Worm (Caenorhabditis elegans) whole organism, late embryonic: Measurements from ENCODE around the gene M03A1.3.

Experiments
- F13H6.1 ChIP-seq: sonication (generic microtip); optimal IDR thresholded peaks from 2 replicates; lab custom pipeline; 2016; ENCODE audit warnings: missing genetic modification characterization, missing compliant biosample characterization
- K02D7.2 ChIP-seq: sonication (generic microtip); optimal IDR thresholded peaks from 2 replicates; lab custom pipeline; 2017; ENCODE audit warnings: mild to moderate bottlenecking, missing genetic modification characterization, missing compliant biosample characterization
- ama-1 ChIP-seq: fragments of 150-350 bp; optimal IDR thresholded peaks from 2 replicates; lab custom pipeline; 2014
- ceh-18 ChIP-seq: sonication (generic microtip); optimal IDR thresholded peaks from 2 replicates; lab custom pipeline; 2016; ENCODE audit warnings: missing genetic modification characterization, missing compliant biosample characterization
- ceh-22 ChIP-seq: sonication (generic microtip); optimal IDR thresholded peaks from 2 replicates; lab custom pipeline; 2017; ENCODE audit warnings: missing biosample characterization, missing genetic modification characterization
- fax-1 ChIP-seq: sonication (generic microtip); optimal IDR thresholded peaks from 2 replicates; lab custom pipeline; 2016; ENCODE audit warnings: missing genotype, missing genetic modification characterization, missing compliant biosample characterization
- gmeb-2 ChIP-seq: sonication (generic microtip); optimal IDR thresholded peaks from 2 replicates; lab custom pipeline; 2016; ENCODE audit warnings: missing genetic modification characterization, inconsistent platforms, missing compliant biosample characterization
- hlh-30 ChIP-seq: sonication (generic microtip); optimal IDR thresholded peaks from 2 replicates; lab custom pipeline; 2017; ENCODE audit warnings: antibody characterized with exemption, missing genetic modification characterization, missing compliant biosample characterization; ENCODE audit not compliant: insufficient read depth
- nfya-1 ChIP-seq: sonication (generic microtip); optimal IDR thresholded peaks from 2 replicates; lab custom pipeline; 2017; ENCODE audit warnings: missing genetic modification characterization, mild to moderate bottlenecking, missing compliant biosample characterization, antibody characterized with exemption, moderate library complexity
- tbx-2 ChIP-seq: sonication (generic microtip); optimal IDR thresholded peaks from 2 replicates; lab custom pipeline; 2016; ENCODE audit warnings: missing genetic modification characterization, missing compliant biosample characterization
- ttx-3 ChIP-seq: sonication (generic microtip); optimal IDR thresholded peaks from 2 replicates; lab custom pipeline; 2016; ENCODE audit warnings: missing genetic modification reagents, missing genetic modification characterization, missing compliant biosample characterization

- TF ChIP-seq F13H6.1 (tag; lab: Kevin White, UChicago) (no peak), ama-1 (lab: Kevin White, UChicago) (no peak), fax-1 (tag; lab: Kevin White, UChicago) (no peak), tbx-2 (no peak), ceh-22 (tag; lab: Kevin White, UChicago) (no peak), nfya-1 (no peak), gmeb-2 (no peak), ttx-3 (tag; lab: Kevin White, UChicago) (no peak), hlh-30 (no peak), ceh-18 (tag; lab: Kevin White, UChicago) (no peak), K02D7.2 (no peak)
These were observed 2.5 kb downstream of the M03A1.3 start, which contains the start of gene M03A1.8 for ce11 chrII:4560068-4560467.
